Fruit fly (Drosophila melanogaster): ENCODE measurements around the gene mRpL45.

The mRpL45 gene

DNA sequence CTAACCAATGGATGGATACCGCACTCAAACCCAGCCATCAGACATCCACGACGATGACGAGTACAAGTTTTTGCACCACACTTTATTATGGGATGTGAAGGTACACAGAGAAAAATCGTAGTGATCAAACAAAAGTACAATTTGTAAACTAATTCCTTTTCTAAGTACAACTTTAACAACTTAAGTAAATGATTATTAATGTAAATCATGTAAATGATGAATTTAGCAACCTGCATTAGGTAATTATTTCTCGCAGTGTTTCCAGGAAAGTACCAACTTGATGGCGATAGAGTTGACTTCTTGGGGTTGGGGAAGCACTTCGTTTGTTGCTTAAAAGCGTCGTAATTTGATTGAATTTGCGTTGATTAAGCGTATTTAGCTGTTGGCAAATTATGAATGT, 44.8 kb downstream of the mRpL45 start:
- TF ChIP-seq CG12104 (GFP tag; optimal IDR thresholded peaks at IDR 0.05) (no peak), rib (GFP tag; IDR thresholded peaks at IDR 0.05) (no peak), CG32767 (GFP tag; IDR thresholded peaks at IDR 0.05) (peak; percentile 60; the same call in 1 of the 2 replicates), Ptx1 (GFP tag; IDR thresholded peaks at IDR 0.05) (peak; percentile 62; the same call in 1 of the 2 replicates), Sox100B (GFP tag; optimal IDR thresholded peaks at IDR 0.05) (peak; percentile 39), lmd (GFP tag; IDR thresholded peaks at IDR 0.05) (peak; percentile 62), caup (GFP tag; optimal IDR thresholded peaks at IDR 0.05; ENCODE audit: severe bottlenecking) (peak; percentile 30), Dp (GFP tag; optimal IDR thresholded peaks at IDR 0.05) (no peak), pum (GFP tag; optimal IDR thresholded peaks at IDR 0.05) (peak; percentile 12), btn (GFP tag; optimal IDR thresholded peaks at IDR 0.05) (no peak), Rx (GFP tag; IDR thresholded peaks at IDR 0.05) (no peak), zf30C (GFP tag; optimal IDR thresholded peaks at IDR 0.05) (no peak), CG12071 (GFP tag; optimal IDR thresholded peaks at IDR 0.05) (peak; percentile 58), Bteb2 (GFP tag; optimal IDR thresholded peaks at IDR 0.05) (peak; percentile 56), CG9797 (GFP tag; optimal IDR thresholded peaks at IDR 0.05) (no peak), HHEX (GFP tag; optimal IDR thresholded peaks at IDR 0.05) (peak; percentile 36), Mes4 (GFP tag; optimal IDR thresholded peaks at IDR 0.05) (peak; percentile 28), CG12236 (GFP tag; optimal IDR thresholded peaks at IDR 0.05) (no peak), klu (GFP tag; IDR thresholded peaks at IDR 0.05) (no peak), kay (GFP tag; optimal IDR thresholded peaks at IDR 0.05) (no peak), CG14860 (GFP tag; IDR thresholded peaks at IDR 0.05; ENCODE audit: partially characterized antibody) (no peak), CG34376 (GFP tag; optimal IDR thresholded peaks at IDR 0.05) (no peak), CG12769 (tag; optimal IDR thresholded peaks at IDR 0.05) (no peak), gsb-n (tag; optimal IDR thresholded peaks at IDR 0.05) (peak; percentile 31), tup (GFP tag; optimal IDR thresholded peaks at IDR 0.05) (peak; percentile 47), CG14441 (GFP tag; IDR thresholded peaks at IDR 0.05) (peak; percentile 40; the same call in 1 of the 2 replicates), tna (GFP tag; IDR thresholded peaks at IDR 0.05; ENCODE audit: partially characterized antibody) (no peak), CG8944 (GFP tag; optimal IDR thresholded peaks at IDR 0.05) (no peak), CG10462 (GFP tag; optimal IDR thresholded peaks at IDR 0.05) (peak; percentile 54), Kr (GFP tag; optimal IDR thresholded peaks at IDR 0.05) (no peak), dati (GFP tag; IDR thresholded peaks at IDR 0.05) (no peak), ac (GFP tag; optimal IDR thresholded peaks at IDR 0.05) (no peak), kah (GFP tag; optimal IDR thresholded peaks at IDR 0.05) (no peak), inv (GFP tag; IDR thresholded peaks at IDR 0.05; ENCODE audit: partially characterized antibody) (no peak), CG10267 (tag; optimal IDR thresholded peaks at IDR 0.05) (peak; percentile 37), PHDP (tag; optimal IDR thresholded peaks at IDR 0.05) (peak; percentile 76), peb (GFP tag; IDR thresholded peaks at IDR 0.05) (no peak), NC2β (GFP tag; optimal IDR thresholded peaks at IDR 0.05) (peak; percentile 66), dmrt11E (tag; optimal IDR thresholded peaks at IDR 0.05) (peak; percentile 73), hbn (GFP tag; IDR thresholded peaks at IDR 0.05; ENCODE audit: partially characterized antibody) (no peak), CG7786 (GFP tag; optimal IDR thresholded peaks at IDR 0.05) (peak; percentile 60), CG2199 (GFP tag; IDR thresholded peaks at IDR 0.05) (no peak), crp (GFP tag; optimal IDR thresholded peaks at IDR 0.05) (no peak), E2f1 (GFP tag; IDR thresholded peaks at IDR 0.05) (0 out of 2 replicates have a peak, but pooled peaks have one; percentile 34), CG1647 (GFP tag; optimal IDR thresholded peaks at IDR 0.05) (no peak), sna (GFP tag; IDR thresholded peaks at IDR 0.05; ENCODE audit: partially characterized antibody) (no peak), Dip3 (GFP tag; optimal IDR thresholded peaks at IDR 0.05) (peak; percentile 79), al (GFP tag; IDR thresholded peaks at IDR 0.05) (no peak), sens-2 (GFP tag; IDR thresholded peaks at IDR 0.05) (peak; percentile 62), Blimp-1 (GFP tag; optimal IDR thresholded peaks at IDR 0.05) (peak; percentile 61), wdn (GFP tag; IDR thresholded peaks at IDR 0.05) (peak; percentile 40; the same call in 1 of the 2 replicates)
